Fruit fly (Drosophila melanogaster) whole organism, wandering third instar larva: ENCODE results near the gene Rap1.

ENCODE experiments used
- Abd-B ChIP-seq: fragments of >200 bp; optimal IDR thresholded peaks from 2 replicates; lab custom pipeline; 2017; ENCODE audit warnings: missing biosample characterization, missing genetic modification characterization
- CG32264 ChIP-seq: fragments of 200-800 bp; sonication (Bioruptor generic); optimal IDR thresholded peaks from 2 replicates; lab custom pipeline; 2016; ENCODE audit warnings: missing biosample characterization, missing genetic modification characterization
- CG9705 ChIP-seq: fragments of 200-800 bp; sonication (Bioruptor generic); optimal IDR thresholded peaks from 2 replicates; lab custom pipeline; 2018; ENCODE audit warnings: missing biosample characterization, mild to moderate bottlenecking, missing genetic modification characterization
- CrebA ChIP-seq: fragments of 200-800 bp; sonication (Bioruptor generic); optimal IDR thresholded peaks from 2 replicates; lab custom pipeline; 2016; ENCODE audit warnings: missing biosample characterization, mild to moderate bottlenecking, missing genetic modification characterization, borderline replicate concordance
- Dfd ChIP-seq: fragments of >200 bp; optimal IDR thresholded peaks from 2 replicates; lab custom pipeline; 2017; ENCODE audit warnings: missing biosample characterization, missing genetic modification characterization
- Dif ChIP-seq: fragments of 200-275, 200-300 bp; sonication (Bioruptor generic); optimal IDR thresholded peaks from 2 replicates; lab custom pipeline; 2018; ENCODE audit warnings: missing biosample characterization, missing genetic modification characterization; ENCODE audit not compliant: partially characterized antibody
- GATAd ChIP-seq: sonication (Bioruptor generic); optimal IDR thresholded peaks from 2 replicates; lab custom pipeline; 2016; ENCODE audit warnings: missing biosample characterization, missing genetic modification characterization
- HLH106 ChIP-seq: fragments of 200-800 bp; optimal IDR thresholded peaks from 3 replicates; lab custom pipeline; 2019; ENCODE audit warnings: missing biosample characterization, mild to moderate bottlenecking, missing genetic modification characterization, moderate library complexity
- Hnf4 ChIP-seq: fragments of 200-800 bp; sonication (Bioruptor generic); optimal IDR thresholded peaks from 2 replicates; lab custom pipeline; 2016; ENCODE audit warnings: missing biosample characterization, mild to moderate bottlenecking, missing genetic modification characterization
- Hr78 ChIP-seq: fragments of >200 bp; optimal IDR thresholded peaks from 2 replicates; lab custom pipeline; 2017; ENCODE audit warnings: missing biosample characterization, missing genetic modification characterization
- Hr83 ChIP-seq: fragments of 200-300 bp; sonication (Bioruptor generic); optimal IDR thresholded peaks from 2 replicates; lab custom pipeline; 2016; ENCODE audit warnings: missing biosample characterization, mild to moderate bottlenecking, missing genetic modification characterization, moderate library complexity; ENCODE audit not compliant: poor library complexity, severe bottlenecking
- Jra ChIP-seq: sonication (Bioruptor generic); optimal IDR thresholded peaks from 2 replicates; lab custom pipeline; 2016; ENCODE audit warnings: missing biosample characterization, missing genetic modification characterization
- Mio ChIP-seq: sonication (Bioruptor generic); optimal IDR thresholded peaks from 2 replicates; lab custom pipeline; 2016; ENCODE audit warnings: missing biosample characterization, missing genetic modification characterization
- Myc ChIP-seq: fragments of >200 bp; optimal IDR thresholded peaks from 2 replicates; lab custom pipeline; 2017
- N ChIP-seq: fragments of >200 bp; optimal IDR thresholded peaks from 2 replicates; lab custom pipeline; 2018; ENCODE audit warnings: missing biosample characterization, missing external identifiers, missing genetic modification characterization
- OdsH ChIP-seq: fragments of 200-800 bp; sonication (Bioruptor generic); optimal IDR thresholded peaks from 2 replicates; lab custom pipeline; 2016; ENCODE audit warnings: missing biosample characterization, mild to moderate bottlenecking, missing genetic modification characterization
- Rel ChIP-seq, 2 experiments: fragments of 200-800 bp; sonication (Bioruptor generic) in 1 of 2; optimal IDR thresholded peaks; 2 replicates in 1 of 2; 3 replicates in 1 of 2; lab custom pipeline; 2016 to 2019; ENCODE audit warnings: mild to moderate bottlenecking in 2 of 2, missing biosample characterization in 2 of 2, missing genetic modification characterization in 2 of 2, moderate library complexity in 1 of 2
- Sp1 ChIP-seq: fragments of 200-800 bp; sonication (Bioruptor generic); optimal IDR thresholded peaks from 3 replicates; lab custom pipeline; 2019; ENCODE audit warnings: missing biosample characterization, mild to moderate bottlenecking, missing genetic modification characterization, moderate library complexity
- Vsx2 ChIP-seq: fragments of 200-300, 225-300 bp; sonication (Bioruptor generic); optimal IDR thresholded peaks from 2 replicates; lab custom pipeline; 2018; ENCODE audit warnings: missing biosample characterization, missing genetic modification characterization; ENCODE audit not compliant: partially characterized antibody
- br ChIP-seq: fragments of 200-800 bp; sonication (Bioruptor generic); optimal IDR thresholded peaks from 2 replicates; lab custom pipeline; 2016; ENCODE audit warnings: missing biosample characterization, missing genetic modification characterization
- brk ChIP-seq: fragments of 200-800 bp; sonication (Bioruptor generic); optimal IDR thresholded peaks from 2 replicates; lab custom pipeline; 2016; ENCODE audit warnings: missing biosample characterization, mild to moderate bottlenecking, missing genetic modification characterization
- dl ChIP-seq, 2 experiments: fragments of 175-275, 200-275 bp in 1 of 2; fragments of 200-275 bp in 1 of 2; sonication (Bioruptor generic); optimal IDR thresholded peaks; lab custom pipeline; 2018; ENCODE audit warnings: mild to moderate bottlenecking in 2 of 2, missing biosample characterization in 2 of 2, missing genetic modification characterization in 2 of 2, moderate library complexity in 2 of 2; ENCODE audit not compliant: partially characterized antibody in 2 of 2, insufficient read depth in 1 of 2
- dmrt93B ChIP-seq: fragments of 200-800 bp; sonication (Bioruptor generic); optimal IDR thresholded peaks from 2 replicates; lab custom pipeline; 2018; ENCODE audit warnings: missing biosample characterization, mild to moderate bottlenecking, missing genetic modification characterization
- dsf ChIP-seq: sonication (Bioruptor generic); optimal IDR thresholded peaks from 2 replicates; lab custom pipeline; 2016; ENCODE audit warnings: missing biosample characterization, missing genetic modification characterization, borderline replicate concordance
- ey ChIP-seq: fragments of 200-800 bp; sonication (Bioruptor generic); optimal IDR thresholded peaks from 2 replicates; lab custom pipeline; 2016; ENCODE audit warnings: missing biosample characterization, missing genetic modification characterization
- foxo ChIP-seq, 2 experiments: fragments of 200-800 bp; sonication (Bioruptor generic); optimal IDR thresholded peaks; 2 replicates in 1 of 2; 3 replicates in 1 of 2; lab custom pipeline; 2016 to 2017; ENCODE audit warnings: missing biosample characterization in 2 of 2, missing genetic modification characterization in 2 of 2
- fru ChIP-seq: fragments of 200-800 bp; sonication (Bioruptor generic); optimal IDR thresholded peaks from 3 replicates; lab custom pipeline; 2016; ENCODE audit warnings: missing biosample characterization, mild to moderate bottlenecking, missing genetic modification characterization
- h ChIP-seq: fragments of 200-800 bp; sonication (Bioruptor generic); optimal IDR thresholded peaks from 3 replicates; lab custom pipeline; 2016; ENCODE audit warnings: missing biosample characterization, mild to moderate bottlenecking, missing genetic modification characterization
- jim ChIP-seq: fragments of 175-275, 200-325 bp; sonication (Bioruptor generic); optimal IDR thresholded peaks from 2 replicates; lab custom pipeline; 2016; ENCODE audit warnings: missing biosample characterization, mild to moderate bottlenecking, missing genetic modification characterization
- lola ChIP-seq: fragments of >200 bp; optimal IDR thresholded peaks from 2 replicates; lab custom pipeline; 2017; ENCODE audit warnings: missing biosample characterization, missing genetic modification characterization
- pan ChIP-seq: fragments of >200 bp; optimal IDR thresholded peaks from 2 replicates; lab custom pipeline; 2017
- psq ChIP-seq: fragments of 200-800 bp; sonication (Bioruptor generic); optimal IDR thresholded peaks from 3 replicates; lab custom pipeline; 2017; ENCODE audit warnings: missing biosample characterization, mild to moderate bottlenecking, missing genetic modification characterization, moderate library complexity
- rgr ChIP-seq: fragments of 200-800 bp; sonication (Bioruptor generic); optimal IDR thresholded peaks from 3 replicates; lab custom pipeline; 2016; ENCODE audit warnings: missing biosample characterization, mild to moderate bottlenecking, missing genetic modification characterization
- sage ChIP-seq: fragments of 200-800 bp; sonication (Bioruptor generic); optimal IDR thresholded peaks from 2 replicates; lab custom pipeline; 2016; ENCODE audit warnings: missing biosample characterization, mild to moderate bottlenecking, missing genetic modification characterization
- sv ChIP-seq: fragments of 200-800 bp; sonication (Bioruptor generic); optimal IDR thresholded peaks from 3 replicates; lab custom pipeline; 2016; ENCODE audit warnings: missing biosample characterization, missing genetic modification characterization
- tai ChIP-seq: sonication (Bioruptor generic); optimal IDR thresholded peaks from 2 replicates; lab custom pipeline; 2016; ENCODE audit warnings: missing biosample characterization, missing genetic modification characterization
- usp ChIP-seq: fragments of >200 bp; optimal IDR thresholded peaks from 2 replicates; lab custom pipeline; 2017; ENCODE audit warnings: missing biosample characterization, missing genetic modification characterization
- woc ChIP-seq: sonication (Bioruptor generic); optimal IDR thresholded peaks from 2 replicates; lab custom pipeline; 2016; ENCODE audit warnings: missing biosample characterization, mild to moderate bottlenecking, missing genetic modification characterization

The Rap1 gene

DNA sequence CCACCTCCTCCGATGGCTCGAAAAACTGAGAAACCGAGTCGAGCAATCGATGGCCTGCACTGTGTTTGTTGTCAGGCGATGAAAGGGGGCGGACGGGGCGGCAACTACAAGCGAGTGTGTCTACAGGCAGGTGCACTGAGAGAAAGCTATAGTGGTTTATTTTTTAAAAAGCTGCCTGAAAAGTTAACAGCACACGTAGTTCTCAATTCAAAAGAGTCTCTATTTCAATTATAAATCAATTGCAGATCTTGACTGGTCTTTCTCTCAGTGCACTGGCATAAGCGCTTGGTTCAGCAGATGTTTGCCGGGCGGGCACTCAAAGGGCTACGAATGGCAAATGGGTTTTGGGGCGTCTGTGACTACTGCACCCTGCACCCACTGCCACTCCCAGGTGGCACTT lies 18.7 kb upstream of the Rap1 start:
- no peak for TF ChIP-seq Hr78 (GFP tag; lab: Kevin White, UChicago)
- TF ChIP-seq h (GFP tag; lab: Kevin White, UChicago) = peak; percentile 29

DNA sequence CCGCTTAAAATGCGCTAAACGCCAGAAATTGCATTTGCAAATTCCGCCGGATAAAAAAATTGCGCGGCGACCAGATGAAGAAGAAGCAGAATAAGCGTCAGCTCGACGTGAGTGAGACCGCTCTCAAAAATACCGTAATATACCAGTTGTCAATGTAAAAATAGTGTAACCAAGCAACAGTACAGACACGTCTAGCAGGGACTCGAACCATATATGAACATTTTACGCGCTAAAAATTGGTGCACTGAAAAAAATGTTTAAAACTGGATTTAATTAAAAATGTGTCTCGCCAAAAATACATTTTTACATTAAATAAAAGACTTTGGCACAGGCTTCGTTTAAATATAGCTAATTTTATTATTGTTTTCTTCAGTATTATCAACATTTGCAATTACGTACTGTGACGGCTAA lies 14.2 kb upstream of the Rap1 start, which contains the start of gene dre4:
dre4 (minus strand) TSS at position 98 of the 411 bp plus-strand sequence.
- TF ChIP-seq woc (GFP tag; lab: Kevin White, UChicago) = no peak
- no peak for TF ChIP-seq Rel (GFP tag; optimal IDR thresholded peaks at IDR 0.05; lab: Kevin White, UChicago)
- no peak for TF ChIP-seq Rel (tag; optimal IDR thresholded peaks at IDR 0.05; lab: Kevin White, UChicago)
- no peak for TF ChIP-seq brk (GFP tag; lab: Kevin White, UChicago)
- peak; percentile 37 for TF ChIP-seq psq (GFP tag; lab: Kevin White, UChicago)
- TF ChIP-seq br (GFP tag; lab: Kevin White, UChicago) = peak; percentile 9
- no peak for TF ChIP-seq tai (GFP tag; lab: Kevin White, UChicago)
- peak; percentile 43 for TF ChIP-seq ey
- peak; percentile 65 for TF ChIP-seq h (GFP tag; lab: Kevin White, UChicago)
- TF ChIP-seq OdsH (GFP tag; lab: Kevin White, UChicago) = peak; percentile 61
- peak; percentile 59 for TF ChIP-seq rgr (GFP tag; lab: Kevin White, UChicago)
- peak; percentile 61 for TF ChIP-seq sv (GFP tag; lab: Kevin White, UChicago)
- TF ChIP-seq dmrt93B = peak; percentile 7
- peak; percentile 35 for TF ChIP-seq Sp1 (GFP tag; lab: Kevin White, UChicago)
- no peak for TF ChIP-seq GATAd (GFP tag; lab: Kevin White, UChicago)
- no peak for TF ChIP-seq dsf (GFP tag; lab: Kevin White, UChicago)
- TF ChIP-seq lola (GFP tag; lab: Kevin White, UChicago) = no peak
- peak in 1 of 2 experiments; percentile 66 for TF ChIP-seq foxo (GFP tag; optimal IDR thresholded peaks at IDR 0.05; lab: Kevin White, UChicago)
- peak; percentile 36 for TF ChIP-seq HLH106

DNA sequence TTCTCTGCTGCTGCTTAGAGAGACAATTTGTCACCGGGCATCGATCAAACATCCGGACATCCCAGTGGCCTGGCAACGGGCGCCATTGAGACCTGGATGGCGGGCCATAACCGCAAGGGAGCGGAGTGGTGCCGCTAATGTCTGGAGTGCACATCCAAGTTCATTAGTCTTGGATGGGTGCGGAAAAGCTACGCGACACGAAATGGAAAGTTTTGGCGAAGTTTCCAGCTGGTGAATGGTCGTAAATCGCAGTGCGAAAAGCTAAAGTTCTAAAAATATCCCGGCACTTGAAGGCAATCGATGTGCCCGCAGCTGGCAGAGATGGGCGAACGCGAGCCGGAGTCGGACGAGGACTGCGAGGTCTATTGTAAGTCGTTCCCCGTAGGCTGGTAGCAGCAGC lies 7.7 kb upstream of the Rap1 start, which contains the start of gene CG13924:
CG13924 (plus strand) TSS at position 301 of the 400 bp plus-strand sequence.
- TF ChIP-seq Vsx2 (GFP tag; lab: Kevin White, UChicago) = no peak
- TF ChIP-seq Dif (GFP tag; lab: Kevin White, UChicago) = no peak
- TF ChIP-seq Jra (GFP tag; lab: Kevin White, UChicago) = no peak
- TF ChIP-seq Dfd (GFP tag; lab: Kevin White, UChicago) = no peak
- no peak for TF ChIP-seq lola (GFP tag; lab: Kevin White, UChicago)
- TF ChIP-seq sage (GFP tag; lab: Kevin White, UChicago) = no peak
- no peak for TF ChIP-seq rgr (GFP tag; lab: Kevin White, UChicago)
- TF ChIP-seq GATAd (GFP tag; lab: Kevin White, UChicago) = no peak
- TF ChIP-seq pan = no peak
- TF ChIP-seq HLH106 = no peak
- no peak for TF ChIP-seq sv (GFP tag; lab: Kevin White, UChicago)

DNA sequence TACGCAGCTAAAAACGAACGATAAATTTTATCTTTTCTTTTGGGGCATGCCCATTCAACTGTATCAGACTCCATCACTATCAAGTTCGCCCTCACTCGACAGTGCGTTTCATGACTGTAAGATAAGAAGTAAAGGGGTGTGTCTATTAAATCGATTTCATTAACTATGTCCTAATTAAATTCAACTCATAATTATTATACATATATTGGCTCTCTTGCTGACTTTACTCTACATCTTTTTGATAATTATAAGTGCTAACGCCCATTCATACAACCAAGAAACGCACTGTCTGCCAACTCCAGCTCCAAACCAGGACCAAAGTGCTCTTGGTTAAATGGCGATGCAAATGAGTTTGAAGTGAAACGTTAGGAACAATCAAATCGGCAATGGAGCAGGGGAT lies 6.8 kb upstream of the Rap1 start:
- TF ChIP-seq ey (peak; percentile 4), sage (GFP tag; lab: Kevin White, UChicago) (no peak), fru (GFP tag; lab: Kevin White, UChicago) (no peak), Sp1 (GFP tag; lab: Kevin White, UChicago) (no peak), sv (GFP tag; lab: Kevin White, UChicago) (no peak), Hr78 (GFP tag; lab: Kevin White, UChicago) (no peak), Hr83 (GFP tag; lab: Kevin White, UChicago) (no peak), pan (no peak), CG9705 (GFP tag; lab: Kevin White, UChicago) (no peak), Hnf4 (GFP tag; lab: Kevin White, UChicago) (no peak), OdsH (GFP tag; lab: Kevin White, UChicago) (peak; percentile 13), CrebA (no peak), Rel (GFP tag; optimal IDR thresholded peaks at IDR 0.05; lab: Kevin White, UChicago) (no peak), Rel (tag; optimal IDR thresholded peaks at IDR 0.05; lab: Kevin White, UChicago) (no peak), psq (GFP tag; lab: Kevin White, UChicago) (no peak), dl (GFP tag; optimal IDR thresholded peaks at IDR 0.05; lab: Kevin White, UChicago; ENCODE audit: insufficient read depth in 1 of 2, partially characterized antibody in 2 of 2) (no peak), woc (GFP tag; lab: Kevin White, UChicago) (no peak), N (GFP tag; lab: Kevin White, UChicago) (no peak), foxo (GFP tag; optimal IDR thresholded peaks at IDR 0.05; lab: Kevin White, UChicago) (no peak), usp (GFP tag; lab: Kevin White, UChicago) (no peak), h (GFP tag; lab: Kevin White, UChicago) (peak; percentile 42), Jra (GFP tag; lab: Kevin White, UChicago) (no peak), Vsx2 (GFP tag; lab: Kevin White, UChicago) (no peak), HLH106 (peak; percentile 43), dsf (GFP tag; lab: Kevin White, UChicago) (no peak), Mio (GFP tag; lab: Kevin White, UChicago) (no peak), lola (GFP tag; lab: Kevin White, UChicago) (no peak), Dif (GFP tag; lab: Kevin White, UChicago) (no peak), jim (GFP tag; lab: Kevin White, UChicago) (no peak), brk (GFP tag; lab: Kevin White, UChicago) (no peak), br (GFP tag; lab: Kevin White, UChicago) (peak; percentile 6), CG32264 (no peak), Myc (lab: Kevin White, UChicago) (no peak), rgr (GFP tag; lab: Kevin White, UChicago) (peak; percentile 28), dmrt93B (no peak), tai (GFP tag; lab: Kevin White, UChicago) (no peak), Abd-B (GFP tag; lab: Kevin White, UChicago) (no peak), GATAd (GFP tag; lab: Kevin White, UChicago) (no peak), Dfd (GFP tag; lab: Kevin White, UChicago) (no peak)
- TF ChIP-seq, all 38 proteins: peak for 6
